Worm (Caenorhabditis elegans): Measurements from ENCODE around the gene srh-115.

- TF ChIP-seq sox-4 (tag; optimal IDR thresholded peaks at IDR 0.05) = no peak
- TF ChIP-seq lin-15B (tag; optimal IDR thresholded peaks at IDR 0.05) = no peak
Observed at ce11 chrV:17303392-17303791, 47.8 kb downstream of the srh-115 start.
